Fruit fly (Drosophila melanogaster) Kc167 (cell line): ENCODE data around the gene Sdic3.
"Not testable (repeated sequence)": the region's sequence is repeated elsewhere in the genome, so short reads cannot be mapped to it uniquely, and the experiment has no call there.

Source experiments
- h ChIP-seq: fragments of >200 bp; optimal IDR thresholded peaks from 3 replicates; lab custom pipeline; 2018; ENCODE audit warnings: missing external identifiers
- insv ChIP-seq: fragments of >200 bp; optimal IDR thresholded peaks from 3 replicates; lab custom pipeline; 2018; ENCODE audit warnings: missing external identifiers
- psq ChIP-seq: fragments of >200 bp; optimal IDR thresholded peaks from 2 replicates; lab custom pipeline; 2017; ENCODE audit warnings: missing external identifiers

dm6 chrX:20194127-20194526 is at the start of gene Sdic3:
- TF ChIP-seq insv, psq, h (lab: Kevin White, UChicago): not testable (repeated sequence)
